Worm (Caenorhabditis elegans) whole organism, midembryonic: ENCODE results near the gene perm-4.

Experiments used
- T22C8.4 ChIP-seq: fragments of 200-800 bp; sonication (Bioruptor generic); IDR thresholded peaks from 2 replicates; pipeline ENCODE4 v1.3.6; 2022; ENCODE audit warnings: missing genetic modification characterization, missing compliant biosample characterization
- cog-1 ChIP-seq: sonication (generic microtip); optimal IDR thresholded peaks from 2 replicates; lab custom pipeline; 2016; ENCODE audit warnings: missing genetic modification characterization, missing compliant biosample characterization
- flt-1 ChIP-seq: fragments of 200-800 bp; sonication (Bioruptor generic); IDR thresholded peaks from 2 replicates; pipeline ENCODE4 v1.3.6; 2022; ENCODE audit warnings: missing genetic modification characterization, missing compliant biosample characterization
- klf-2 ChIP-seq: fragments of 200-800 bp; sonication (Bioruptor generic); conservative IDR thresholded peaks from 2 replicates; pipeline ENCODE4 v1.3.6; 2022; ENCODE audit warnings: missing genetic modification reagents, missing genetic modification characterization, missing compliant biosample characterization
- med-1 ChIP-seq: sonication (generic microtip); optimal IDR thresholded peaks from 2 replicates; lab custom pipeline; 2017; ENCODE audit warnings: missing genetic modification characterization, mild to moderate bottlenecking, missing compliant biosample characterization, antibody characterized with exemption, missing genetic modification reagents; ENCODE audit not compliant: insufficient read depth
- ref-1 ChIP-seq: fragments of 200-800 bp; sonication (Bioruptor generic); conservative IDR thresholded peaks from 2 replicates; pipeline ENCODE4 v1.3.6; 2022; ENCODE audit warnings: missing genetic modification reagents, missing genetic modification characterization, missing compliant biosample characterization
- tab-1 ChIP-seq: fragments of 200-800 bp; sonication (Bioruptor generic); IDR thresholded peaks from 2 replicates; pipeline ENCODE4 v1.3.6; 2022; ENCODE audit warnings: missing genetic modification characterization, missing compliant biosample characterization
- ztf-23 ChIP-seq: fragments of 200-800 bp; sonication (Bioruptor generic); IDR thresholded peaks from 2 replicates; pipeline ENCODE4 v1.3.6; 2022; ENCODE audit warnings: missing genetic modification reagents, missing genetic modification characterization, missing compliant biosample characterization
- ztf-29 ChIP-seq: fragments of 200-800 bp; sonication (Bioruptor generic); IDR thresholded peaks from 2 replicates; pipeline ENCODE4 v1.3.6; 2022; ENCODE audit warnings: missing genetic modification reagents, missing genetic modification characterization, missing compliant biosample characterization

Gene perm-4

ce11 chrIV:1147594-1147993 is 22.7 kb upstream of the perm-4 start:
- TF ChIP-seq ztf-23 (no peak), cog-1 (tag; lab: Kevin White, UChicago) (no peak), flt-1 (GFP tag; lab: Robert Waterston, UW) (no peak), T22C8.4 (no peak), klf-2 (GFP tag; lab: Robert Waterston, UW) (no peak), ztf-29 (GFP tag; lab: Robert Waterston, UW) (no peak), tab-1 (GFP tag; lab: Robert Waterston, UW) (no peak), ref-1 (GFP tag; lab: Robert Waterston, UW) (no peak), med-1 (GFP tag; lab: Kevin White, UChicago) (no peak)

ce11 chrIV:1136658-1137057 is 11.8 kb upstream of the perm-4 start, which contains the start of gene C44B12.6:
C44B12.6 (minus strand) TSS chrIV:1136758.
- TF ChIP-seq ref-1 (GFP tag; lab: Robert Waterston, UW) (no peak), T22C8.4 (no peak), ztf-29 (GFP tag; lab: Robert Waterston, UW) (no peak), med-1 (GFP tag; lab: Kevin White, UChicago) (no peak), klf-2 (GFP tag; lab: Robert Waterston, UW) (no peak), flt-1 (GFP tag; lab: Robert Waterston, UW) (no peak), cog-1 (tag; lab: Kevin White, UChicago) (no peak), tab-1 (GFP tag; lab: Robert Waterston, UW) (no peak), ztf-23 (no peak)

ce11 chrIV:1127852-1128251 is 2.9 kb upstream of the perm-4 start:
- no peak for TF ChIP-seq T22C8.4
- TF ChIP-seq tab-1 (GFP tag; lab: Robert Waterston, UW): no peak
- no peak for TF ChIP-seq flt-1 (GFP tag; lab: Robert Waterston, UW)

- TF ChIP-seq T22C8.4: no peak
Measured at ce11 chrIV:1126490-1126889, 1.6 kb upstream of the perm-4 start, which contains the start of gene perm-2. perm-2 (plus strand) TSS chrIV:1126790.

ce11 chrIV:1123357-1123756 is 1.6 kb downstream of the perm-4 start:
- TF ChIP-seq cog-1 (tag; lab: Kevin White, UChicago) (no peak), tab-1 (GFP tag; lab: Robert Waterston, UW) (no peak), klf-2 (GFP tag; lab: Robert Waterston, UW) (no peak), flt-1 (GFP tag; lab: Robert Waterston, UW) (no peak), ztf-29 (GFP tag; lab: Robert Waterston, UW) (no peak), ztf-23 (no peak), T22C8.4 (no peak), ref-1 (GFP tag; lab: Robert Waterston, UW) (no peak), med-1 (GFP tag; lab: Kevin White, UChicago) (no peak)

ce11 chrIV:1121511-1121910 is 3.4 kb downstream of the perm-4 start:
- TF ChIP-seq klf-2 (GFP tag; lab: Robert Waterston, UW) (no peak), tab-1 (GFP tag; lab: Robert Waterston, UW) (no peak), ztf-29 (GFP tag; lab: Robert Waterston, UW) (no peak), ref-1 (GFP tag; lab: Robert Waterston, UW) (no peak), cog-1 (tag; lab: Kevin White, UChicago) (no peak), T22C8.4 (no peak), ztf-23 (no peak), med-1 (GFP tag; lab: Kevin White, UChicago) (no peak), flt-1 (GFP tag; lab: Robert Waterston, UW) (no peak)

ce11 chrIV:1120865-1121264 is 4.0 kb downstream of the perm-4 start:
- TF ChIP-seq ref-1 (GFP tag; lab: Robert Waterston, UW) (no peak), ztf-29 (GFP tag; lab: Robert Waterston, UW) (no peak), cog-1 (tag; lab: Kevin White, UChicago) (no peak), ztf-23 (no peak), flt-1 (GFP tag; lab: Robert Waterston, UW) (no peak), tab-1 (GFP tag; lab: Robert Waterston, UW) (no peak), T22C8.4 (no peak), klf-2 (GFP tag; lab: Robert Waterston, UW) (no peak)

- TF ChIP-seq klf-2 (GFP tag; lab: Robert Waterston, UW) (no peak), ref-1 (GFP tag; lab: Robert Waterston, UW) (no peak), med-1 (GFP tag; lab: Kevin White, UChicago) (no peak), ztf-29 (GFP tag; lab: Robert Waterston, UW) (no peak), T22C8.4 (no peak), tab-1 (GFP tag; lab: Robert Waterston, UW) (no peak), flt-1 (GFP tag; lab: Robert Waterston, UW) (no peak), ztf-23 (no peak), cog-1 (tag; lab: Kevin White, UChicago) (no peak)
Measured at ce11 chrIV:1118566-1118965, 6.3 kb downstream of the perm-4 start, which contains the start of gene srx-13. srx-13 (minus strand) TSS chrIV:1118666.

ce11 chrIV:1113638-1114037 is 11.3 kb downstream of the perm-4 start, which contains the start of gene srx-14:
srx-14 (minus strand) TSS chrIV:1113738.
- TF ChIP-seq ztf-23: no peak
- TF ChIP-seq tab-1 (GFP tag; lab: Robert Waterston, UW): no peak
- TF ChIP-seq klf-2 (GFP tag; lab: Robert Waterston, UW): no peak
- TF ChIP-seq flt-1 (GFP tag; lab: Robert Waterston, UW): no peak
- TF ChIP-seq T22C8.4: no peak
- TF ChIP-seq ztf-29 (GFP tag; lab: Robert Waterston, UW): no peak
- no peak for TF ChIP-seq ref-1 (GFP tag; lab: Robert Waterston, UW)
- TF ChIP-seq cog-1 (tag; lab: Kevin White, UChicago): no peak
- TF ChIP-seq med-1 (GFP tag; lab: Kevin White, UChicago): no peak

- TF ChIP-seq klf-2 (GFP tag; lab: Robert Waterston, UW): no peak
- TF ChIP-seq ref-1 (GFP tag; lab: Robert Waterston, UW): no peak
- TF ChIP-seq flt-1 (GFP tag; lab: Robert Waterston, UW): no peak
- TF ChIP-seq med-1 (GFP tag; lab: Kevin White, UChicago): no peak
- no peak for TF ChIP-seq T22C8.4
Measured at ce11 chrIV:1110999-1111398, 13.9 kb downstream of the perm-4 start.
